Worm (Caenorhabditis elegans) whole organism, L3 larva: Measurements from ENCODE around the gene ham-3.

Experiments
- aly-2 ChIP-seq: fragments of 150-350 bp; optimal IDR thresholded peaks from 2 replicates; lab custom pipeline; 2014; ENCODE audit warnings: missing biosample characterization, missing genetic modification characterization
- hmg-11 ChIP-seq: sonication (generic microtip); optimal IDR thresholded peaks from 2 replicates; lab custom pipeline; 2016; ENCODE audit warnings: missing genetic modification characterization, missing compliant biosample characterization

- TF ChIP-seq hmg-11 (tag; lab: Kevin White, UChicago) = no peak
- TF ChIP-seq aly-2 = no peak
These were observed 35.0 kb upstream of the ham-3 start for ce11 chrIII:10085574-10085973.
